Worm (Caenorhabditis elegans) whole organism, L1 larva: ENCODE results near the gene K09A11.1.
"Not testable (repeated sequence)": the region's sequence is repeated elsewhere in the genome, so short reads cannot be mapped to it uniquely, and the experiment has no call there.

Experiments used
- fos-1 ChIP-seq: fragments of 150-350 bp; optimal IDR thresholded peaks from 2 replicates; lab custom pipeline; 2014; ENCODE audit warnings: missing biosample characterization, missing genetic modification characterization
- pqm-1 ChIP-seq: sonication (generic microtip); optimal IDR thresholded peaks from 3 replicates; lab custom pipeline; 2017; ENCODE audit warnings: missing biosample characterization, missing genetic modification characterization

DNA sequence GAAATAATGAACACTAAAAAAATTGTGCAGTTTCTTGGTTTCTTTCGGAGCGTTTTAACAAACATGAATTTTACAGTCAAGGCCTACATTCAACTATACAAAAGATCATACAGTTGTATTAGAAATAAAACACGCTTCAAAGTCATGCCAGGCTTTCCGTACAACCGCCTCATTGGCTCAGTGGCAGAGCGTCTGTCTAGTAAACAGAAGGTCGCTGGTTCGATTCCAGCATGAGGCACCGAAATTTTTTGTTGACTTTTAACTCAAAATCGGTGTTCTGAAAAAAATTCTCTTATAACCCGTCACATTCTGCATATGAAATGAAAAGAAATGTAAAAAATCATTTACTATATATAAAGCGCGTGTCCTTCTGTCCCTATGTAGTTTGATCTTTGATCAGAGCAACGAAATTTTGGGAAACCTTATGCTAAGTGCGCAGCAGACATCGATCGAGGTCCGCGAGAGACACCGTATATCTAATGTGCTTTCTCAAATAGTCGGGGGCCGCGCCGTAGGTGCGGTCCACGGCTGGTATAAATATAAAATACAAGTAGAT is 1.2 kb upstream of the K09A11.1 start:
- not testable (repeated sequence) for TF ChIP-seq pqm-1, fos-1 (tag; lab: Kevin White, UChicago)
